Fruit fly (Drosophila melanogaster): ENCODE data around the gene alpha-Man-IIa.

The alpha-Man-IIa gene

DNA sequence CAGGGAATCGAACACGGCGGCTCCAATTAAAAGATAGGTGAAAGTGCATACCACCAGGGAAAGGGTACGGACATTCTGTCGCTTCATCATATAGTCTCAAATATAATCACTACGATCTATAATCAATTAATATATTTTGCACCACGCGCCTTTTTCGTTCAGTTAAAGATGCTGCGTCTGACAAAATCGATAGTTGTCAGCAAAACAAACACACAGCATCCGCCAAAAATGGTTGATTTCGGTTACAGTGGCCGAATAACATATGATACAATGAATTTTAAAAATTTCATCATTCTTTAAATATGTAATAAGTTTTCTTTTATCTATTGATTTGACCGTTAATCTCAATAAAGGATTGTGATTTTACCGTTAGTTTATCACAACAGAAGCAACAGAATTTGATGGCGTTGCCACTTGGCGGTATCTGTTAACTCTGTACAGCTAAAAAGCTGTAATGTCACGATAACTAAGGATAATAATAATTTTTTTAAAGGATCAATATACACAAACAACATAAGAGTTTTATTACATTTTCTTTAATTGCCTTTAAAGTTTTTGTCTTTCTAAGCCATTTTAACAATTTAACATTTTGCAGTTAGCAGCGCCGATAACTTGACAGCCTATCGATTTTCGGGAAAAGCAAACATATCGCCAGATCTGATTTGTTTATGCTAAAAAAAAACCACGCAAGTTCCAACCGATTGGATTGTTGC is at the start of gene alpha-Man-IIa, which contains the start of gene Task7:
TSS of gene alpha-Man-IIa (plus strand) at position 621 of the 713 bp plus-strand sequence.
TSS of gene Task7 (minus strand) at position 366 of the 713 bp plus-strand sequence.
- peak; percentile 55 for TF ChIP-seq Scr (GFP tag; IDR thresholded peaks at IDR 0.05; ENCODE audit: partially characterized antibody)
- no peak for TF ChIP-seq hkb (optimal IDR thresholded peaks at IDR 0.05)
- no peak for TF ChIP-seq hkb (GFP tag; IDR thresholded peaks at IDR 0.05)
- TF ChIP-seq CG4282 (GFP tag; optimal IDR thresholded peaks at IDR 0.05) = no peak
- no peak for TF ChIP-seq ab (GFP tag; optimal IDR thresholded peaks at IDR 0.05)
- no peak for TF ChIP-seq CG6654 (GFP tag; optimal IDR thresholded peaks at IDR 0.05)
- TF ChIP-seq CTCF (GFP tag; optimal IDR thresholded peaks at IDR 0.05) = no peak
- TF ChIP-seq Hey (tag; optimal IDR thresholded peaks at IDR 0.05) = no peak
- no peak for TF ChIP-seq Kr (GFP tag; optimal IDR thresholded peaks at IDR 0.05)
- TF ChIP-seq H2.0 (GFP tag; IDR thresholded peaks at IDR 0.05) = no peak
- TF ChIP-seq CG34224 (GFP tag; IDR thresholded peaks at IDR 0.05; ENCODE audit: partially characterized antibody) = peak; percentile 47; the same call in 1 of the 3 replicates
- TF ChIP-seq zf30C (GFP tag; optimal IDR thresholded peaks at IDR 0.05) = no peak
- no peak for TF ChIP-seq Eip74EF (GFP tag; optimal IDR thresholded peaks at IDR 0.05)
- TF ChIP-seq Hmx (GFP tag; optimal IDR thresholded peaks at IDR 0.05) = no peak
- TF ChIP-seq CG5245 (GFP tag; optimal IDR thresholded peaks at IDR 0.05) = no peak
- no peak for TF ChIP-seq al (GFP tag; IDR thresholded peaks at IDR 0.05)
- TF ChIP-seq Doc3 (GFP tag; IDR thresholded peaks at IDR 0.05; ENCODE audit: partially characterized antibody) = 0 out of 3 replicates have a peak, but pooled peaks have one; percentile 47
- TF ChIP-seq gsb (GFP tag; IDR thresholded peaks at IDR 0.05) = no peak
- TF ChIP-seq p53 (GFP tag; optimal IDR thresholded peaks at IDR 0.05) = no peak
- no peak for TF ChIP-seq h (optimal IDR thresholded peaks at IDR 0.05)
- TF ChIP-seq Sry-β (GFP tag; optimal IDR thresholded peaks at IDR 0.05) = peak; percentile 89
- no peak for TF ChIP-seq CG6689 (GFP tag; IDR thresholded peaks at IDR 0.05)
- TF ChIP-seq NC2β (GFP tag; optimal IDR thresholded peaks at IDR 0.05) = no peak
- TF ChIP-seq chm (GFP tag; IDR thresholded peaks at IDR 0.05) = no peak
- no peak for TF ChIP-seq zfh2 (GFP tag; optimal IDR thresholded peaks at IDR 0.05)
- no peak for TF ChIP-seq Xrp1 (GFP tag; IDR thresholded peaks at IDR 0.05)
- TF ChIP-seq D19B (GFP tag; optimal IDR thresholded peaks at IDR 0.05) = no peak
- no peak for TF ChIP-seq grn (GFP tag; optimal IDR thresholded peaks at IDR 0.05)
- no peak for TF ChIP-seq CG11247 (GFP tag; IDR thresholded peaks at IDR 0.05)
- TF ChIP-seq grau (tag; optimal IDR thresholded peaks at IDR 0.05) = no peak
- no peak for TF ChIP-seq CG10543 (GFP tag; optimal IDR thresholded peaks at IDR 0.05)
- peak; percentile 47 for TF ChIP-seq CG3995 (GFP tag; optimal IDR thresholded peaks at IDR 0.05)
- peak; percentile 49; the same call in 1 of the 2 replicates for TF ChIP-seq unc-4 (GFP tag; IDR thresholded peaks at IDR 0.05; ENCODE audit: partially characterized antibody)
- TF ChIP-seq CG17568 (GFP tag; optimal IDR thresholded peaks at IDR 0.05) = no peak
- no peak for TF ChIP-seq cwo (GFP tag; optimal IDR thresholded peaks at IDR 0.05)
- TF ChIP-seq CG2202 (tag; optimal IDR thresholded peaks at IDR 0.05) = no peak
- TF ChIP-seq sisA (GFP tag; IDR thresholded peaks at IDR 0.05) = no peak
- no peak for TF ChIP-seq kah (GFP tag; optimal IDR thresholded peaks at IDR 0.05)
- no peak for TF ChIP-seq MESR4 (GFP tag; optimal IDR thresholded peaks at IDR 0.05)
- no peak for TF ChIP-seq mam (GFP tag; optimal IDR thresholded peaks at IDR 0.05)
- peak; percentile 24 for TF ChIP-seq Sin3A (optimal IDR thresholded peaks at IDR 0.05)
- peak; percentile 30 for TF ChIP-seq YL-1 (GFP tag; optimal IDR thresholded peaks at IDR 0.05)
- TF ChIP-seq CG13287 (GFP tag; IDR thresholded peaks at IDR 0.05; ENCODE audit: partially characterized antibody) = peak; percentile 71
- TF ChIP-seq CG11695 (GFP tag; IDR thresholded peaks at IDR 0.05) = no peak
- no peak for TF ChIP-seq dm (GFP tag; optimal IDR thresholded peaks at IDR 0.05)
- peak; percentile 83 for TF ChIP-seq sens (GFP tag)
- no peak for TF ChIP-seq CG9876 (GFP tag; optimal IDR thresholded peaks at IDR 0.05)
- no peak for TF ChIP-seq Drgx (GFP tag; IDR thresholded peaks at IDR 0.05)
- TF ChIP-seq Vsx1 (GFP tag; optimal IDR thresholded peaks at IDR 0.05) = no peak
- 0 out of 2 replicates have a peak, but pooled peaks have one; percentile 26 for TF ChIP-seq sna (GFP tag; IDR thresholded peaks at IDR 0.05; ENCODE audit: partially characterized antibody)
- no peak for TF ChIP-seq fru (optimal IDR thresholded peaks at IDR 0.05)
- TF ChIP-seq hb (GFP tag; IDR thresholded peaks at IDR 0.05; ENCODE audit: partially characterized antibody) = no peak
